Fruit fly (Drosophila melanogaster) S2 (cell line): ENCODE data around the gene CG5217.

Source experiments
- CG8478 ChIP-seq: fragments of >200 bp; optimal IDR thresholded peaks from 2 replicates; lab custom pipeline; 2018
- CTCF ChIP-seq, 2 experiments: fragments of >200 bp; optimal IDR thresholded peaks; 2 replicates each; lab custom pipeline; 2018

- TF ChIP-seq CTCF (optimal IDR thresholded peaks at IDR 0.05; lab: Kevin White, UChicago) (no peak), CG8478 (lab: Kevin White, UChicago) (no peak)
Measured at dm6 chr3R:19226137-19226873, 21.6 kb downstream of the CG5217 start, which contains the start of gene vib.
